Worm (Caenorhabditis elegans): Measurements from ENCODE around the gene acp-4.

DNA sequence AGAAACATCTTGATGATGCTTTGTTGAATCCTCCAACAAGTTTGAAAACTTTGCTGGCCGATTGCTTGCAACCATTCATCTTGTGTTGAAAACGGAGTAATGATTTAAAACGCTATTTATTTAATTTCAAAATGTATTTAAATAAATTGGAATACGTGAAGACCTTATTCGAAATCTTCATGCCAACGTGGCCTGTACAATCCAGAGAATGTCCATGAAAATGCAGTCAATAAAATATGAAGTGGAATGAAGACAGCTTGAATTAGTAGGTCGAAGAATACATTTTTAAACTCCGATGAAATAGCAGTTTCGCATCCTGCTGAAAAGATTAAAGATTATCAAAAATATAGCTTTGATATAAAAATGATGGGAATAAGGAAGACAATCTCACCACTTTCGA is 19.6 kb upstream of the acp-4 start, which contains the start of gene F22B5.5:
- no peak for TF ChIP-seq ztf-23 (GFP tag; IDR thresholded peaks at IDR 0.05)
- no peak for TF ChIP-seq klf-2 (GFP tag; conservative IDR thresholded peaks at IDR 0.05)
- TF ChIP-seq flt-1 (GFP tag; IDR thresholded peaks at IDR 0.05): no peak
